Worm (Caenorhabditis elegans) whole organism, mixed stage, embryonic: Measurements from ENCODE around the gene unc-9.

Experiments used
- blmp-1 ChIP-seq: fragments of 150-350 bp; optimal IDR thresholded peaks from 2 replicates; lab custom pipeline; 2014; ENCODE audit warnings: missing biosample characterization, missing genetic modification characterization
- ceh-83 ChIP-seq: fragments of 200-800 bp; sonication (Bioruptor generic); optimal IDR thresholded peaks from 2 replicates; lab custom pipeline; 2018; ENCODE audit warnings: mild to moderate bottlenecking, missing genetic modification characterization, missing compliant biosample characterization
- elt-1 ChIP-seq: sonication (generic microtip); optimal IDR thresholded peaks from 2 replicates; lab custom pipeline; 2017; ENCODE audit warnings: missing genetic modification characterization, mild to moderate bottlenecking, missing compliant biosample characterization, antibody characterized with exemption, moderate library complexity, borderline replicate concordance; ENCODE audit not compliant: insufficient read depth
- hlh-1 ChIP-seq: fragments of 150-350 bp; optimal IDR thresholded peaks from 2 replicates; lab custom pipeline; 2014; ENCODE audit warnings: missing biosample characterization, missing genetic modification reagents, missing genetic modification characterization
- lin-32 ChIP-seq: fragments of 200-800 bp; sonication (Bioruptor generic); optimal IDR thresholded peaks from 2 replicates; lab custom pipeline; 2018; ENCODE audit warnings: mild to moderate bottlenecking, missing genetic modification characterization, missing compliant biosample characterization
- lsy-2 ChIP-seq: fragments of 150-350 bp; optimal IDR thresholded peaks from 2 replicates; lab custom pipeline; 2014; ENCODE audit warnings: missing biosample characterization, missing genetic modification characterization
- nhr-76 ChIP-seq: sonication (generic microtip); optimal IDR thresholded peaks from 2 replicates; lab custom pipeline; 2017; ENCODE audit warnings: missing biosample characterization, missing genetic modification characterization
- pha-4 ChIP-seq: fragments of 150-350 bp; optimal IDR thresholded peaks from 2 replicates; lab custom pipeline; 2018; ENCODE audit warnings: missing biosample characterization, missing genetic modification reagents, missing genetic modification characterization
- snpc-4 ChIP-seq: fragments of 150-350 bp; optimal IDR thresholded peaks from 2 replicates; lab custom pipeline; 2014; ENCODE audit warnings: missing biosample characterization, missing genetic modification characterization
- zip-8 ChIP-seq: fragments of 150-350 bp; optimal IDR thresholded peaks from 2 replicates; lab custom pipeline; 2014; ENCODE audit warnings: missing biosample characterization, missing genetic modification characterization
- ztf-11 ChIP-seq: fragments of 150-350 bp; optimal IDR thresholded peaks from 2 replicates; lab custom pipeline; 2014; ENCODE audit warnings: missing biosample characterization, missing genetic modification characterization

- no peak for TF ChIP-seq pha-4 (tag; lab: Kevin White, UChicago)
- no peak for TF ChIP-seq blmp-1
- no peak for TF ChIP-seq snpc-4 (tag; lab: Kevin White, UChicago)
- TF ChIP-seq elt-1 (tag; lab: Kevin White, UChicago): no peak
- peak; percentile 33 for TF ChIP-seq hlh-1 (tag; lab: Kevin White, UChicago)
- no peak for TF ChIP-seq lin-32 (GFP tag; lab: Kevin White, UChicago)
- no peak for TF ChIP-seq lsy-2 (tag; lab: Kevin White, UChicago)
- no peak for TF ChIP-seq nhr-76
- TF ChIP-seq ceh-83 (GFP tag; lab: Kevin White, UChicago): no peak
- no peak for TF ChIP-seq ztf-11 (tag; lab: Kevin White, UChicago)
- TF ChIP-seq zip-8 (tag; lab: Kevin White, UChicago): no peak
Measured at ce11 chrX:13238197-13238596, 36.6 kb downstream of the unc-9 start, which contains the start of gene K08H2.4.
